Worm (Caenorhabditis elegans) whole organism, young adult: Measurements from ENCODE around the gene T26H8.5.

Source experiments
- F23B12.7 ChIP-seq: sonication (generic microtip); optimal IDR thresholded peaks from 2 replicates; lab custom pipeline; 2017; ENCODE audit warnings: missing genetic modification characterization, mild to moderate bottlenecking, missing compliant biosample characterization, antibody characterized with exemption, moderate library complexity; ENCODE audit not compliant: insufficient read depth
- F55B11.4 ChIP-seq: sonication (generic microtip); optimal IDR thresholded peaks from 2 replicates; lab custom pipeline; 2016; ENCODE audit warnings: missing compliant biosample characterization, missing genetic modification characterization, borderline replicate concordance; ENCODE audit not compliant: insufficient read depth
- K12H6.12 ChIP-seq: fragments of 200-800 bp; sonication (Bioruptor generic); optimal IDR thresholded peaks from 2 replicates; lab custom pipeline; 2018; ENCODE audit warnings: mild to moderate bottlenecking, missing genetic modification characterization, missing compliant biosample characterization
- Y53F4B.3 ChIP-seq: fragments of 200-800 bp; sonication (Bioruptor generic); IDR thresholded peaks from 2 replicates; pipeline ENCODE4 v1.3.6; 2022; ENCODE audit warnings: missing genetic modification reagents, missing genetic modification characterization, missing compliant biosample characterization
- Y53G8AR.9 ChIP-seq: fragments of 200-800 bp; sonication (Bioruptor generic); conservative IDR thresholded peaks from 2 replicates; pipeline ENCODE4 v1.3.6; 2022; ENCODE audit warnings: missing genetic modification reagents, missing genetic modification characterization, missing compliant biosample characterization
- aptf-2 ChIP-seq: fragments of 200-800 bp; sonication (Bioruptor generic); conservative IDR thresholded peaks from 2 replicates; pipeline ENCODE4 v1.3.6; 2022; ENCODE audit warnings: missing genetic modification reagents, missing genetic modification characterization, missing compliant biosample characterization
- atf-7 ChIP-seq: sonication (generic microtip); optimal IDR thresholded peaks from 2 replicates; lab custom pipeline; 2017; ENCODE audit warnings: mild to moderate bottlenecking, missing genetic modification characterization, missing compliant biosample characterization
- athp-1 ChIP-seq: sonication (generic microtip); optimal IDR thresholded peaks from 2 replicates; lab custom pipeline; 2017; ENCODE audit warnings: mild to moderate bottlenecking, missing genetic modification characterization, missing compliant biosample characterization
- attf-5 ChIP-seq: fragments of 200-800 bp; sonication (Bioruptor generic); optimal IDR thresholded peaks from 2 replicates; lab custom pipeline; 2018; ENCODE audit warnings: mild to moderate bottlenecking, missing genetic modification characterization, missing compliant biosample characterization
- attf-6 ChIP-seq: fragments of 200-800 bp; sonication (Bioruptor generic); IDR thresholded peaks from 2 replicates; pipeline ENCODE4 v1.3.6; 2022; ENCODE audit warnings: missing genetic modification reagents, missing genetic modification characterization, missing compliant biosample characterization
- cebp-2 ChIP-seq: fragments of 200-800 bp; sonication (Bioruptor generic); IDR thresholded peaks from 2 replicates; pipeline ENCODE4 v1.3.6; 2022; ENCODE audit warnings: missing genetic modification characterization, missing compliant biosample characterization
- ceh-58 ChIP-seq: fragments of 200-800 bp; sonication (Bioruptor generic); IDR thresholded peaks from 2 replicates; pipeline ENCODE4 v1.3.6; 2022; ENCODE audit warnings: missing genetic modification characterization, missing compliant biosample characterization
- chd-7 ChIP-seq: sonication (generic microtip); optimal IDR thresholded peaks from 2 replicates; lab custom pipeline; 2016; ENCODE audit warnings: mild to moderate bottlenecking, missing genetic modification characterization, moderate library complexity, missing compliant biosample characterization
- dox-1 ChIP-seq: fragments of 200-800 bp; sonication (Bioruptor generic); IDR thresholded peaks from 2 replicates; pipeline ENCODE4 v1.3.6; 2022; ENCODE audit warnings: missing genetic modification reagents, missing genetic modification characterization, missing compliant biosample characterization
- dpl-1 ChIP-seq: fragments of 150-350 bp; optimal IDR thresholded peaks from 2 replicates; lab custom pipeline; 2014; ENCODE audit warnings: missing biosample characterization, missing genetic modification reagents, missing genetic modification characterization
- ets-4 ChIP-seq: fragments of 200-800 bp; sonication (Bioruptor generic); optimal IDR thresholded peaks from 2 replicates; lab custom pipeline; 2018; ENCODE audit warnings: mild to moderate bottlenecking, missing genetic modification characterization, missing compliant biosample characterization
- gei-17 ChIP-seq: fragments of 200-800 bp; sonication (Bioruptor generic); optimal IDR thresholded peaks from 2 replicates; lab custom pipeline; 2018; ENCODE audit warnings: mild to moderate bottlenecking, missing genetic modification characterization, missing compliant biosample characterization
- hlh-26 ChIP-seq: fragments of 200-800 bp; sonication (Bioruptor generic); conservative IDR thresholded peaks from 2 replicates; pipeline ENCODE4 v1.3.6; 2022; ENCODE audit warnings: missing genetic modification reagents, missing genetic modification characterization, missing compliant biosample characterization
- hsf-1 ChIP-seq: fragments of 200-800 bp; sonication (Bioruptor generic); IDR thresholded peaks from 2 replicates; pipeline ENCODE4 v1.3.6; 2022; ENCODE audit warnings: missing genetic modification reagents, missing genetic modification characterization, missing compliant biosample characterization
- lag-1 ChIP-seq: fragments of 200-800 bp; sonication (Bioruptor generic); IDR thresholded peaks from 2 replicates; pipeline ENCODE4 v1.3.6; 2022; ENCODE audit warnings: missing genetic modification reagents, missing genetic modification characterization, missing compliant biosample characterization
- let-526 ChIP-seq: fragments of 200-800 bp; sonication (Bioruptor generic); IDR thresholded peaks from 2 replicates; pipeline ENCODE4 v1.3.6; 2022; ENCODE audit warnings: missing genetic modification reagents, missing genetic modification characterization, missing compliant biosample characterization
- lsl-1 ChIP-seq: fragments of 200-800 bp; sonication (Bioruptor generic); optimal IDR thresholded peaks from 2 replicates; lab custom pipeline; 2018; ENCODE audit warnings: mild to moderate bottlenecking, missing genetic modification characterization, moderate library complexity, missing compliant biosample characterization
- lsy-27 ChIP-seq: sonication (generic microtip); optimal IDR thresholded peaks from 2 replicates; lab custom pipeline; 2017; ENCODE audit warnings: missing genetic modification characterization, mild to moderate bottlenecking, missing compliant biosample characterization, antibody characterized with exemption, missing genotype, borderline replicate concordance; ENCODE audit not compliant: insufficient read depth
- mxl-1 ChIP-seq: sonication (generic microtip); optimal IDR thresholded peaks from 2 replicates; lab custom pipeline; 2016; ENCODE audit warnings: missing genetic modification characterization, missing compliant biosample characterization
- nhr-120 ChIP-seq: fragments of 200-800 bp; sonication (Bioruptor generic); IDR thresholded peaks from 2 replicates; pipeline ENCODE4 v1.3.6; 2022; ENCODE audit warnings: missing genetic modification characterization, missing compliant biosample characterization
- nhr-80 ChIP-seq: sonication (generic microtip); optimal IDR thresholded peaks from 2 replicates; lab custom pipeline; 2016; ENCODE audit warnings: missing genetic modification characterization, missing compliant biosample characterization
- nhr-90 ChIP-seq: sonication (generic microtip); optimal IDR thresholded peaks from 2 replicates; lab custom pipeline; 2016; ENCODE audit warnings: missing genotype, mild to moderate bottlenecking, missing genetic modification characterization, missing compliant biosample characterization
- pha-4 ChIP-seq: fragments of 150-350 bp; sonication (generic microtip); optimal IDR thresholded peaks from 2 replicates; lab custom pipeline; 2014; ENCODE audit warnings: missing biosample characterization, missing genetic modification reagents, missing genetic modification characterization
- rec-8 ChIP-seq, 2 experiments: sonication (generic microtip); optimal IDR thresholded peaks; 2 replicates each; lab custom pipeline; 2016; ENCODE audit warnings: mild to moderate bottlenecking in 2 of 2, missing genetic modification characterization in 2 of 2, missing genetic modification reagents in 2 of 2, missing genotype in 2 of 2, missing biosample characterization in 1 of 2, missing compliant biosample characterization in 1 of 2, moderate library complexity in 1 of 2
- sdz-38 ChIP-seq: sonication (generic microtip); optimal IDR thresholded peaks from 2 replicates; lab custom pipeline; 2016; ENCODE audit warnings: missing genotype, missing genetic modification characterization, missing compliant biosample characterization
- sptf-2 ChIP-seq: fragments of 200-800 bp; sonication (Bioruptor generic); optimal IDR thresholded peaks from 2 replicates; lab custom pipeline; 2018; ENCODE audit warnings: mild to moderate bottlenecking, missing genetic modification characterization, missing compliant biosample characterization
- tbp1 ChIP-seq: fragments of 200-800 bp; sonication (Bioruptor generic); optimal IDR thresholded peaks from 2 replicates; lab custom pipeline; 2018; ENCODE audit warnings: mild to moderate bottlenecking, missing genetic modification characterization, missing compliant biosample characterization
- unc-62 ChIP-seq: fragments of 150-350 bp; optimal IDR thresholded peaks from 2 replicates; lab custom pipeline; 2014; ENCODE audit warnings: missing biosample characterization, missing genetic modification reagents, missing genetic modification characterization
- xnd-1 ChIP-seq: sonication (generic microtip); optimal IDR thresholded peaks from 2 replicates; lab custom pipeline; 2016; ENCODE audit warnings: missing genotype, missing genetic modification reagents, missing genetic modification characterization, missing compliant biosample characterization

T26H8.5 gene

DNA sequence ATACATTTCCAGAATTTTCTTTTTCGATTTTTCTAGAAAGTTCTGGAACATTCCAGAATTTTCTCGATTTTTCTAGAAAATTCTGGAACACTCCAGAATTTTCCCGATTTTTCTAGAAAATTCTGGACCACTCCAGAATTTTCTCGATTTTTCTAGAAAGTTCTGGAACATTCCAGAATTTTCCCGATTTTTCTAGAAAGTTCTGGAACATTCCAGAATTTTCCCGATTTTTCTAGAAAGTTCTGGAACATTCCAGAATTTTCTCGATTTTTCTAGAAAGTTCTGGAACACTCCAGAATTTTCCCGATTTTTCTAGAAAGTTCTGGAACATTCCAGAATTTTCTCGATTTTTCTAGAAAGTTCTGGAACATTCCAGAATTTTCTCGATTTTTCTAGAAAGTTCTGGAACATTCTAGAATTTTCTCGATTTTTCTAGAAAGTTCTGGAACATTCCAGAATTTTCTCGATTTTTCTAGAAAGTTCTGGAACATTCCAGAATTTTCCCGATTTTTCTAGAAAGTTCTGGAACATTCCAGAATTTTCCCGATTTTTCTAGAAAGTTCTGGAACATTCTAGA, 15.4 kb upstream of the T26H8.5 start (continued):
- peak; percentile 16 for TF ChIP-seq lsl-1 (GFP tag; lab: Kevin White, UChicago)

DNA sequence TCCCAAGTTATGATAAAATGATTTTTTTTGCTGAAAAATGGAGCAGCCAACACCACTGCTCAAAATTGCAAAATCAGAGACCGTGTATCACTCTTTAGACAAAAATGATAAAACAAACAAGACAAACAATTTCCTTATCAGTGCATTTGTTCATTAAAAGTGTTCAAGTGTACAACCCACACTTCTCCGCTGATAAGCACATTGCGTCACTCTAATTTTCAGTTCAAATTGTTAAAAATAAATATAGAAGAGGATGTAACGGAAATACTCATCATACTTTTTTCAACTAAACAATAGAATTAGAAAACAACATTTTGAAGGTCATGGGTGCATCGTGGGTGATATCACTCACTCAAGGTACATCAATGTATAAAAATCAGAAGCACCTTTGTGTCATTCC, 13.2 kb upstream of the T26H8.5 start, which contains the start of gene nhr-291:
nhr-291 (plus strand) TSS at position 324 of the 400 bp plus-strand sequence.
- TF ChIP-seq lsy-27 (tag; lab: Kevin White, UChicago) (no peak), rec-8 (tag; optimal IDR thresholded peaks at IDR 0.05; lab: Kevin White, UChicago) (no peak), Y53G8AR.9 (no peak), pha-4 (peak; percentile 89), aptf-2 (GFP tag; lab: Robert Waterston, UW) (no peak), chd-7 (tag; lab: Kevin White, UChicago) (no peak), dpl-1 (GFP tag; lab: Kevin White, UChicago) (no peak), gei-17 (GFP tag; lab: Kevin White, UChicago) (no peak), F23B12.7 (tag; lab: Kevin White, UChicago) (no peak), attf-6 (GFP tag; lab: Robert Waterston, UW) (no peak), nhr-120 (no peak), lag-1 (no peak), atf-7 (tag; lab: Kevin White, UChicago) (peak; percentile 18), hlh-26 (GFP tag; lab: Robert Waterston, UW) (no peak), nhr-80 (tag; lab: Kevin White, UChicago) (peak; percentile 93), ets-4 (GFP tag; lab: Kevin White, UChicago) (peak; percentile 36), F55B11.4 (tag; lab: Kevin White, UChicago) (no peak), ceh-58 (GFP tag; lab: Robert Waterston, UW) (no peak), attf-5 (GFP tag; lab: Kevin White, UChicago) (no peak), dox-1 (GFP tag; lab: Robert Waterston, UW) (no peak; the same call in 1 of the 2 replicates), let-526 (GFP tag; lab: Robert Waterston, UW) (no peak), cebp-2 (no peak), xnd-1 (tag; lab: Kevin White, UChicago) (no peak)

DNA sequence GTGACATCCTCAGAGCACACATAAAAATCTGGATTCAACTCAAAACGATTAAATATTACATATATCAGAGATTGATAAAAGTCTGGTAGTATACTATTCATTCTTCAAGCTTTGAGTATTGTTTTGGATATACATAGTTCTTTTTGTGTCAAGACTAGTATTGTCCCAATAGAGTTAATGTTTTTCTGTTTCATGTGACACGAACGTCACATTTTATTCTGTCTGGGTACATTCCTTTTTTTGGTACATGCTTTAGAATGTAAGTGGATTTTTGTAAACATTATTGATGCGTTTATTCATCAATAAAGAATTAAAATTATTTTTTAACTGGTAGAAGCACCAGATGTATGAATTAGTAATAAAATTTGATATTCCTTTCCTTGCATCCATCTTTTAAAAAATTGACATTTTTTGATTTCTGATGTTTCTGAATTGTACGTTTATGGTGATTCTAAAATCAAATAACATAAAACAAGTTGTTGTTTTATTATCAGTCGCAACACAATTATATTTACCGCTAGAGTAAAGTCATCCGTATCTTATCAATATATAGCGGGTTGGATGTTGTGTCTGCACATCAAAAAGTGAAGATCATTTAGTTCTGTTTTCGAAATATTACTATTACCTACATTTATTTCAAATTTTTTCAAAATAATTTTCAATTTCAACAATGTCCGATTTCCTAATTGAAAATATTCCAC, 10.6 kb upstream of the T26H8.5 start, which contains the start of the genes srt-22 and nhr-246:
srt-22 (minus strand) TSS at position 101 of the 701 bp plus-strand sequence.
nhr-246 (plus strand) TSS at position 651 of the 701 bp plus-strand sequence.
- TF ChIP-seq attf-6 (GFP tag; lab: Robert Waterston, UW): no peak
- TF ChIP-seq athp-1 (tag; lab: Kevin White, UChicago): no peak
- no peak for TF ChIP-seq tbp1 (GFP tag; lab: Kevin White, UChicago)
- no peak for TF ChIP-seq nhr-80 (tag; lab: Kevin White, UChicago)
- TF ChIP-seq nhr-90 (tag; lab: Kevin White, UChicago): no peak
- TF ChIP-seq hsf-1 (GFP tag; lab: Robert Waterston, UW): no peak
- TF ChIP-seq sptf-2: no peak
- TF ChIP-seq sdz-38 (tag; lab: Kevin White, UChicago): no peak
- no peak for TF ChIP-seq dox-1 (GFP tag; lab: Robert Waterston, UW)
- no peak for TF ChIP-seq Y53F4B.3 (GFP tag; lab: Robert Waterston, UW)
- TF ChIP-seq K12H6.12 (tag; lab: Kevin White, UChicago): no peak
- TF ChIP-seq mxl-1 (tag; lab: Kevin White, UChicago): no peak
- TF ChIP-seq unc-62 (GFP tag; lab: Kevin White, UChicago): no peak
